Fruit fly (Drosophila melanogaster) whole organism, embryonic: ENCODE data around the gene CG44838.
A peak's percentile ranks its signal among the peaks of the same experiment; 100 is the strongest.

Experiments
- Bdp1 ChIP-seq: fragments of 200-800 bp; sonication (Bioruptor generic); optimal IDR thresholded peaks from 3 replicates; lab custom pipeline; 2016; ENCODE audit warnings: missing biosample characterization, missing genetic modification characterization
- C15 ChIP-seq: fragments of 200-800 bp; sonication (Bioruptor generic); IDR thresholded peaks from 3 replicates; pipeline ENCODE4 v1.3.6; 2022; ENCODE audit warnings: missing biosample characterization, missing genetic modification characterization
- CG10267 ChIP-seq: fragments of 200-800 bp; sonication (Bioruptor generic); optimal IDR thresholded peaks from 2 replicates; lab custom pipeline; 2018; ENCODE audit warnings: missing biosample characterization, mild to moderate bottlenecking, missing genetic modification characterization, moderate library complexity
- CG12391 ChIP-seq: fragments of 200-800 bp; sonication (Bioruptor generic); optimal IDR thresholded peaks from 3 replicates; lab custom pipeline; 2018; ENCODE audit warnings: missing biosample characterization, mild to moderate bottlenecking, missing genetic modification characterization, moderate library complexity
- CG14441 ChIP-seq: fragments of 200-800 bp; sonication (Bioruptor generic); IDR thresholded peaks from 2 replicates; pipeline ENCODE4 v1.3.6; 2022; ENCODE audit warnings: missing biosample characterization, missing genetic modification characterization
- CG16813 ChIP-seq: fragments of 200-800 bp; sonication (Bioruptor generic); IDR thresholded peaks from 3 replicates; pipeline ENCODE4 v1.3.6; 2022; ENCODE audit warnings: missing biosample characterization, missing genetic modification characterization; ENCODE audit not compliant: partially characterized antibody
- CG16815 ChIP-seq: fragments of 200-800 bp; sonication (Bioruptor generic); optimal IDR thresholded peaks from 3 replicates; lab custom pipeline; 2017; ENCODE audit warnings: missing biosample characterization, mild to moderate bottlenecking, missing genetic modification characterization
- CG16863 ChIP-seq: fragments of 200-800 bp; sonication (Bioruptor generic); optimal IDR thresholded peaks from 3 replicates; lab custom pipeline; 2016; ENCODE audit warnings: missing biosample characterization, missing genetic modification characterization
- CG17385 ChIP-seq: fragments of 200-800 bp; sonication (Bioruptor generic); optimal IDR thresholded peaks from 3 replicates; lab custom pipeline; 2018; ENCODE audit warnings: missing biosample characterization, mild to moderate bottlenecking, missing genetic modification characterization
- CG17612 ChIP-seq: fragments of 200-800 bp; sonication (Bioruptor generic); IDR thresholded peaks from 2 replicates; pipeline ENCODE4 v1.3.6; 2022; ENCODE audit warnings: missing biosample characterization, missing genetic modification characterization
- CG18011 ChIP-seq: fragments of 200-800 bp; sonication (Bioruptor generic); optimal IDR thresholded peaks from 2 replicates; lab custom pipeline; 2017; ENCODE audit warnings: missing biosample characterization, missing genetic modification characterization, mild to moderate bottlenecking, moderate library complexity, missing genotype
- CG30403 ChIP-seq: fragments of 200-800 bp; sonication (Bioruptor generic); optimal IDR thresholded peaks from 3 replicates; lab custom pipeline; 2016; ENCODE audit warnings: missing biosample characterization, missing genetic modification characterization
- CG3407 ChIP-seq: fragments of 200-800 bp; sonication (Bioruptor generic); optimal IDR thresholded peaks from 2 replicates; lab custom pipeline; 2018; ENCODE audit warnings: missing biosample characterization, mild to moderate bottlenecking, missing genetic modification characterization
- CG4360 ChIP-seq: fragments of 200-800 bp; sonication (Bioruptor generic); IDR thresholded peaks from 2 replicates; pipeline ENCODE4 v1.3.6; 2022; ENCODE audit warnings: missing biosample characterization, missing genetic modification characterization
- CG5953 ChIP-seq: fragments of 200-800 bp; sonication (Bioruptor generic); IDR thresholded peaks from 2 replicates; pipeline ENCODE4 v1.3.6; 2022; ENCODE audit warnings: missing biosample characterization, missing genetic modification characterization
- CG6689 ChIP-seq: fragments of 200-800 bp; sonication (Bioruptor generic); IDR thresholded peaks from 2 replicates; pipeline ENCODE4 v1.3.6; 2022; ENCODE audit warnings: missing biosample characterization, missing genetic modification characterization
- CG7556 ChIP-seq: fragments of 200-800 bp; sonication (Bioruptor generic); optimal IDR thresholded peaks from 2 replicates; lab custom pipeline; 2017; ENCODE audit warnings: missing biosample characterization, mild to moderate bottlenecking, missing genetic modification characterization
- CG7786 ChIP-seq: fragments of 200-800 bp; sonication (Bioruptor generic); optimal IDR thresholded peaks from 2 replicates; lab custom pipeline; 2016; ENCODE audit warnings: missing biosample characterization, missing genetic modification characterization
- CG8290 ChIP-seq, 3 experiments: fragments of 200-800 bp; sonication (Bioruptor generic); optimal IDR thresholded peaks; 2 replicates each; lab custom pipeline; 2016 to 2019; ENCODE audit warnings: missing biosample characterization in 3 of 3, missing genetic modification characterization in 3 of 3, mild to moderate bottlenecking in 2 of 3, moderate library complexity in 1 of 3
- CG9817 ChIP-seq: fragments of 200-800 bp; sonication (Bioruptor generic); optimal IDR thresholded peaks from 2 replicates; lab custom pipeline; 2018; ENCODE audit warnings: missing biosample characterization, mild to moderate bottlenecking, missing genetic modification characterization, moderate library complexity
- D19B ChIP-seq: fragments of 200-800 bp; sonication (Bioruptor generic); optimal IDR thresholded peaks from 2 replicates; lab custom pipeline; 2017; ENCODE audit warnings: missing biosample characterization, mild to moderate bottlenecking, missing genetic modification characterization
- Fer1 ChIP-seq: fragments of 200-800 bp; sonication (Bioruptor generic); optimal IDR thresholded peaks from 2 replicates; lab custom pipeline; 2017; ENCODE audit warnings: missing biosample characterization, mild to moderate bottlenecking, missing genetic modification characterization
- Hr51 ChIP-seq, 2 experiments: fragments of 200-800 bp; sonication (Bioruptor generic); optimal IDR thresholded peaks; 2 replicates in 1 of 2; 3 replicates in 1 of 2; lab custom pipeline; 2016 to 2018; ENCODE audit warnings: missing biosample characterization in 2 of 2, missing genetic modification characterization in 2 of 2, mild to moderate bottlenecking in 1 of 2, moderate library complexity in 1 of 2
- Kr ChIP-seq: fragments of 200-800 bp; sonication (Bioruptor generic); optimal IDR thresholded peaks from 2 replicates; lab custom pipeline; 2017; ENCODE audit warnings: missing biosample characterization, mild to moderate bottlenecking, missing genetic modification characterization
- MTF-1 ChIP-seq: fragments of 200-800 bp; sonication (Bioruptor generic); optimal IDR thresholded peaks from 2 replicates; lab custom pipeline; 2018; ENCODE audit warnings: missing biosample characterization, mild to moderate bottlenecking, missing genetic modification characterization, borderline replicate concordance
- Meics ChIP-seq: fragments of 200-800 bp; sonication (Bioruptor generic); optimal IDR thresholded peaks from 2 replicates; lab custom pipeline; 2017; ENCODE audit warnings: missing biosample characterization, mild to moderate bottlenecking, missing genetic modification characterization
- Oli ChIP-seq: fragments of 200-800 bp; sonication (Bioruptor generic); optimal IDR thresholded peaks from 2 replicates; lab custom pipeline; 2018; ENCODE audit warnings: missing biosample characterization, mild to moderate bottlenecking, missing genetic modification characterization, moderate library complexity
- Vsx1 ChIP-seq: fragments of 200-800 bp; sonication (Bioruptor generic); optimal IDR thresholded peaks from 2 replicates; lab custom pipeline; 2017; ENCODE audit warnings: missing biosample characterization, mild to moderate bottlenecking, missing genetic modification characterization, missing genetic modification reagents
- az2 ChIP-seq: fragments of 200-800 bp; sonication (Bioruptor generic); optimal IDR thresholded peaks from 3 replicates; lab custom pipeline; 2016; ENCODE audit warnings: missing biosample characterization, missing genetic modification characterization
- bowl ChIP-seq: fragments of 200-800 bp; sonication (Bioruptor generic); IDR thresholded peaks from 2 replicates; pipeline ENCODE4 v1.3.6; 2022; ENCODE audit warnings: missing biosample characterization, missing genetic modification characterization
- cato ChIP-seq: fragments of 200-800 bp; sonication (Bioruptor generic); optimal IDR thresholded peaks from 2 replicates; lab custom pipeline; 2016; ENCODE audit warnings: missing biosample characterization, missing genetic modification characterization, borderline replicate concordance
- chif ChIP-seq, 2 experiments: fragments of 200-800 bp; sonication (Bioruptor generic); optimal IDR thresholded peaks; 3 replicates each; lab custom pipeline; 2016; ENCODE audit warnings: missing biosample characterization in 2 of 2, missing genetic modification characterization in 2 of 2
- corto ChIP-seq: fragments of 200-800 bp; sonication (Bioruptor generic); optimal IDR thresholded peaks from 2 replicates; lab custom pipeline; 2016; ENCODE audit warnings: missing biosample characterization, mild to moderate bottlenecking, missing genetic modification characterization, moderate library complexity
- crc ChIP-seq: fragments of 200-800 bp; sonication (Bioruptor generic); optimal IDR thresholded peaks from 2 replicates; lab custom pipeline; 2016; ENCODE audit warnings: missing biosample characterization, missing genetic modification characterization
- esg ChIP-seq: fragments of 200-800 bp; sonication (Bioruptor generic); conservative IDR thresholded peaks from 2 replicates; pipeline ENCODE4 v1.3.6; 2022; ENCODE audit warnings: missing biosample characterization, missing genetic modification characterization
- fd96Cb ChIP-seq: fragments of 200-800 bp; sonication (Bioruptor generic); optimal IDR thresholded peaks from 2 replicates; lab custom pipeline; 2018; ENCODE audit warnings: missing biosample characterization, mild to moderate bottlenecking, missing genetic modification characterization, moderate library complexity
- gfzf ChIP-seq: fragments of 200-800 bp; sonication (Bioruptor generic); optimal IDR thresholded peaks from 2 replicates; lab custom pipeline; 2016; ENCODE audit warnings: missing biosample characterization, mild to moderate bottlenecking, missing genetic modification characterization, moderate library complexity
- inv ChIP-seq: fragments of 200-800 bp; sonication (Bioruptor generic); IDR thresholded peaks from 2 replicates; pipeline ENCODE4 v1.3.6; 2022; ENCODE audit warnings: missing biosample characterization, missing genetic modification characterization; ENCODE audit not compliant: partially characterized antibody
- nom ChIP-seq: fragments of 200-800 bp; sonication (Bioruptor generic); optimal IDR thresholded peaks from 2 replicates; lab custom pipeline; 2017; ENCODE audit warnings: missing biosample characterization, missing genetic modification characterization, mild to moderate bottlenecking, moderate library complexity, missing genetic modification reagents
- pfk ChIP-seq: fragments of 200-800 bp; sonication (Bioruptor generic); optimal IDR thresholded peaks from 2 replicates; lab custom pipeline; 2018; ENCODE audit warnings: missing biosample characterization, mild to moderate bottlenecking, missing genetic modification characterization, moderate library complexity
- rib ChIP-seq: fragments of 200-800 bp; sonication (Bioruptor generic); IDR thresholded peaks from 2 replicates; pipeline ENCODE4 v1.3.6; 2022; ENCODE audit warnings: missing biosample characterization, missing genetic modification characterization
- ro ChIP-seq: fragments of 200-800 bp; sonication (Bioruptor generic); IDR thresholded peaks from 2 replicates; pipeline ENCODE4 v1.3.6; 2022; ENCODE audit warnings: missing biosample characterization, missing genetic modification characterization
- sens ChIP-seq: fragments of 200-800 bp; sonication (Bioruptor generic); peaks from one replicate; lab custom pipeline; 2016; ENCODE audit warnings: missing biosample characterization, missing genetic modification characterization
- slou ChIP-seq: fragments of 200-800 bp; sonication (Bioruptor generic); optimal IDR thresholded peaks from 3 replicates; lab custom pipeline; 2016; ENCODE audit warnings: missing biosample characterization, missing genetic modification characterization
- sr ChIP-seq: fragments of 200-800 bp; sonication (Bioruptor generic); IDR thresholded peaks from 3 replicates; pipeline ENCODE4 v1.3.6; 2022; ENCODE audit warnings: missing biosample characterization, missing genetic modification characterization
- sug ChIP-seq: fragments of 200-800 bp; optimal IDR thresholded peaks from 2 replicates; lab custom pipeline; 2019; ENCODE audit warnings: missing biosample characterization, mild to moderate bottlenecking, missing genetic modification characterization, moderate library complexity
- wdn ChIP-seq: fragments of 200-800 bp; sonication (Bioruptor generic); IDR thresholded peaks from 2 replicates; pipeline ENCODE4 v1.3.6; 2022; ENCODE audit warnings: missing biosample characterization, missing genetic modification characterization
- zfh2 ChIP-seq: fragments of 200-800 bp; sonication (Bioruptor generic); optimal IDR thresholded peaks from 2 replicates; lab custom pipeline; 2016; ENCODE audit warnings: missing biosample characterization, missing genetic modification characterization

CG44838 gene

dm6 chr3L:9420054-9420818, 40.6 kb upstream of the CG44838 start (continued):
- TF ChIP-seq cato (no peak), corto (GFP tag; lab: Kevin White, UChicago) (peak; percentile 82), CG7786 (GFP tag; lab: Kevin White, UChicago) (peak; percentile 12), CG16815 (GFP tag; lab: Kevin White, UChicago) (no peak), gfzf (GFP tag; lab: Kevin White, UChicago) (no peak), zfh2 (GFP tag; lab: Kevin White, UChicago) (no peak), CG3407 (GFP tag; lab: Kevin White, UChicago) (peak; percentile 14), Vsx1 (GFP tag; lab: Kevin White, UChicago) (no peak), az2 (GFP tag; lab: Kevin White, UChicago) (peak; percentile 19), pfk (no peak), Fer1 (GFP tag; lab: Kevin White, UChicago) (peak; percentile 21), Hr51 (GFP tag; optimal IDR thresholded peaks at IDR 0.05; lab: Kevin White, UChicago) (peak in 1 of 2 experiments; percentile 75), Meics (peak; percentile 30), sens (GFP tag; lab: Kevin White, UChicago) (peak; percentile 87), CG5953 (GFP tag; lab: Robert Waterston, UW) (0 out of 2 replicates have a peak, but pooled peaks have one; percentile 12), MTF-1 (GFP tag; lab: Kevin White, UChicago) (no peak), inv (GFP tag; lab: Robert Waterston, UW) (no peak), C15 (GFP tag; lab: Robert Waterston, UW) (no peak), Bdp1 (GFP tag; lab: Kevin White, UChicago) (no peak), ro (GFP tag; lab: Robert Waterston, UW) (no peak), wdn (no peak; the same call in 1 of the 2 replicates), CG16863 (GFP tag; lab: Kevin White, UChicago) (peak; percentile 7), sug (tag; lab: Kevin White, UChicago) (peak; percentile 90), Kr (GFP tag; lab: Kevin White, UChicago) (no peak), sr (GFP tag; lab: Robert Waterston, UW) (no peak), slou (GFP tag; lab: Kevin White, UChicago) (no peak), CG14441 (GFP tag; lab: Robert Waterston, UW) (peak; percentile 54), CG4360 (0 out of 2 replicates have a peak, but pooled peaks have one; percentile 13), CG8290 (GFP tag; optimal IDR thresholded peaks at IDR 0.05; lab: Kevin White, UChicago) (no peak), CG8290 (tag; optimal IDR thresholded peaks at IDR 0.05; lab: Kevin White, UChicago) (peak in 1 of 2 experiments; percentile 43), rib (GFP tag; lab: Robert Waterston, UW) (no peak), CG7556 (GFP tag; lab: Kevin White, UChicago) (peak; percentile 62), nom (GFP tag; lab: Kevin White, UChicago) (peak; percentile 90), crc (GFP tag; lab: Kevin White, UChicago) (no peak), CG12391 (tag; lab: Kevin White, UChicago) (peak; percentile 52), CG17385 (GFP tag; lab: Kevin White, UChicago) (peak; percentile 11), CG10267 (tag; lab: Kevin White, UChicago) (peak; percentile 4), bowl (GFP tag; lab: Robert Waterston, UW) (no peak), D19B (no peak), CG18011 (GFP tag; lab: Kevin White, UChicago) (no peak), CG30403 (GFP tag; lab: Kevin White, UChicago) (peak; percentile 38), CG9817 (tag; lab: Kevin White, UChicago) (peak; percentile 15), CG6689 (peak; percentile 65; the same call in 1 of the 2 replicates), CG17612 (GFP tag; lab: Robert Waterston, UW) (no peak), CG16813 (GFP tag; lab: Robert Waterston, UW) (no peak), chif (GFP tag; optimal IDR thresholded peaks at IDR 0.05; lab: Kevin White, UChicago) (peak in 1 of 2 experiments; percentile 28), esg (peak; percentile 63; the same call in 1 of the 2 replicates), fd96Cb (peak; percentile 39), Oli (tag; lab: Kevin White, UChicago) (peak; percentile 62)
